Fruit fly (Drosophila melanogaster) whole organism, embryonic: ENCODE measurements around the gene Rab9.

Source experiments
- CG10565 ChIP-seq: fragments of 200-800 bp; sonication (Bioruptor generic); optimal IDR thresholded peaks from 3 replicates; lab custom pipeline; 2016; ENCODE audit warnings: missing biosample characterization, mild to moderate bottlenecking, missing genetic modification characterization
- CG10979 ChIP-seq: fragments of 200-800 bp; sonication (Bioruptor generic); optimal IDR thresholded peaks from 2 replicates; lab custom pipeline; 2018; ENCODE audit warnings: missing biosample characterization, mild to moderate bottlenecking, missing genetic modification characterization, moderate library complexity
- CG11247 ChIP-seq: fragments of 200-800 bp; sonication (Bioruptor generic); IDR thresholded peaks from 2 replicates; pipeline ENCODE4 v1.3.6; 2022; ENCODE audit warnings: missing biosample characterization, missing genetic modification characterization
- CG12391 ChIP-seq: fragments of 200-800 bp; sonication (Bioruptor generic); optimal IDR thresholded peaks from 3 replicates; lab custom pipeline; 2018; ENCODE audit warnings: missing biosample characterization, mild to moderate bottlenecking, missing genetic modification characterization, moderate library complexity
- CG12769 ChIP-seq: fragments of 200-800 bp; sonication (Bioruptor generic); optimal IDR thresholded peaks from 2 replicates; lab custom pipeline; 2019; ENCODE audit warnings: missing biosample characterization, mild to moderate bottlenecking, missing genetic modification characterization, moderate library complexity
- CG13624 ChIP-seq: fragments of 200-800 bp; sonication (Bioruptor generic); optimal IDR thresholded peaks from 2 replicates; lab custom pipeline; 2016; ENCODE audit warnings: missing biosample characterization, missing genetic modification characterization
- CG14965 ChIP-seq: fragments of 200-800 bp; sonication (Bioruptor generic); optimal IDR thresholded peaks from 2 replicates; lab custom pipeline; 2016; ENCODE audit warnings: missing biosample characterization, missing genetic modification characterization, borderline replicate concordance
- CG15269 ChIP-seq: fragments of 200-800 bp; sonication (Bioruptor generic); optimal IDR thresholded peaks from 2 replicates; lab custom pipeline; 2018; ENCODE audit warnings: missing biosample characterization, mild to moderate bottlenecking, missing genetic modification characterization, moderate library complexity
- CG15601 ChIP-seq: fragments of 200-800 bp; sonication (Bioruptor generic); optimal IDR thresholded peaks from 3 replicates; lab custom pipeline; 2019; ENCODE audit warnings: missing biosample characterization, mild to moderate bottlenecking, missing genetic modification characterization, moderate library complexity
- CG1603 ChIP-seq: fragments of 200-800 bp; sonication (Bioruptor generic); optimal IDR thresholded peaks from 2 replicates; lab custom pipeline; 2019; ENCODE audit warnings: missing biosample characterization, mild to moderate bottlenecking, missing genetic modification characterization, moderate library complexity
- CG17186 ChIP-seq: fragments of 200-800 bp; sonication (Bioruptor generic); optimal IDR thresholded peaks from 3 replicates; lab custom pipeline; 2017; ENCODE audit warnings: missing biosample characterization, missing genetic modification reagents, missing genetic modification characterization
- CG1792 ChIP-seq: fragments of 200-800 bp; sonication (Bioruptor generic); optimal IDR thresholded peaks from 2 replicates; lab custom pipeline; 2016; ENCODE audit warnings: missing biosample characterization, missing genetic modification characterization
- CG2875 ChIP-seq: fragments of 200-800 bp; sonication (Bioruptor generic); optimal IDR thresholded peaks from 2 replicates; lab custom pipeline; 2017; ENCODE audit warnings: missing biosample characterization, mild to moderate bottlenecking, missing genetic modification characterization, missing genetic modification reagents
- CG43689 ChIP-seq: fragments of 200-800 bp; sonication (Bioruptor generic); IDR thresholded peaks from 2 replicates; pipeline ENCODE4 v1.3.6; 2022; ENCODE audit warnings: missing biosample characterization, missing genetic modification characterization
- CG4854 ChIP-seq: fragments of 200-800 bp; sonication (Bioruptor generic); optimal IDR thresholded peaks from 2 replicates; lab custom pipeline; 2016; ENCODE audit warnings: missing biosample characterization, missing genetic modification characterization, inconsistent platforms
- CG6175 ChIP-seq: fragments of 200-800 bp; sonication (Bioruptor generic); IDR thresholded peaks from 3 replicates; pipeline ENCODE4 v1.3.6; 2022; ENCODE audit warnings: missing biosample characterization, missing genetic modification characterization
- CG9797 ChIP-seq: fragments of 200-800 bp; sonication (Bioruptor generic); optimal IDR thresholded peaks from 3 replicates; lab custom pipeline; 2018; ENCODE audit warnings: missing biosample characterization, mild to moderate bottlenecking, missing genetic modification characterization
- CG9876 ChIP-seq: fragments of 200-800 bp; sonication (Bioruptor generic); optimal IDR thresholded peaks from 2 replicates; lab custom pipeline; 2016; ENCODE audit warnings: missing biosample characterization, missing genetic modification characterization
- CHES-1-like ChIP-seq: fragments of 200-800 bp; sonication (Bioruptor generic); optimal IDR thresholded peaks from 2 replicates; lab custom pipeline; 2016; ENCODE audit warnings: missing biosample characterization, missing genetic modification characterization
- Dip2 ChIP-seq: fragments of 200-800 bp; sonication (Bioruptor generic); IDR thresholded peaks from 2 replicates; pipeline ENCODE4 v1.3.6; 2022; ENCODE audit warnings: missing biosample characterization, missing genetic modification characterization
- Drgx ChIP-seq: fragments of 200-800 bp; sonication (Bioruptor generic); IDR thresholded peaks from 2 replicates; pipeline ENCODE4 v1.3.6; 2022; ENCODE audit warnings: missing biosample characterization, missing genetic modification characterization
- Eip74EF ChIP-seq, 2 experiments: fragments of 200-800 bp in 1 of 2; fragments of >200 bp in 1 of 2; sonication (Bioruptor generic) in 1 of 2; optimal IDR thresholded peaks; 2 replicates each; lab custom pipeline; 2017 to 2019; ENCODE audit warnings: missing biosample characterization in 2 of 2, missing genetic modification characterization in 2 of 2, mild to moderate bottlenecking in 1 of 2, moderate library complexity in 1 of 2
- GATAe ChIP-seq: fragments of 200-800 bp; sonication (Bioruptor generic); conservative IDR thresholded peaks from 2 replicates; pipeline ENCODE4 v1.3.6; 2022; ENCODE audit warnings: missing biosample characterization, missing genetic modification characterization
- MBD-R2 ChIP-seq: fragments of 200-800 bp; sonication (Bioruptor generic); IDR thresholded peaks from 2 replicates; pipeline ENCODE4 v1.3.6; 2022; ENCODE audit warnings: missing biosample characterization, missing genetic modification characterization
- Mad ChIP-seq: fragments of 200-800 bp; sonication (Bioruptor generic); optimal IDR thresholded peaks from 2 replicates; lab custom pipeline; 2016; ENCODE audit warnings: missing biosample characterization, missing genetic modification characterization
- Med ChIP-seq: fragments of 200-800 bp; sonication (Bioruptor generic); peaks from one replicate; lab custom pipeline; 2016; ENCODE audit warnings: missing biosample characterization, missing genetic modification characterization, mild to moderate bottlenecking, inconsistent platforms, moderate library complexity
- Mrtf ChIP-seq: fragments of 200-800 bp; sonication (Bioruptor generic); IDR thresholded peaks from 3 replicates; pipeline ENCODE4 v1.3.6; 2022; ENCODE audit warnings: missing biosample characterization, missing genetic modification characterization
- Sox102F ChIP-seq: fragments of 200-800 bp; sonication (Bioruptor generic); optimal IDR thresholded peaks from 2 replicates; lab custom pipeline; 2018; ENCODE audit warnings: missing biosample characterization, mild to moderate bottlenecking, missing genetic modification characterization, moderate library complexity
- btn ChIP-seq: fragments of 200-800 bp; sonication (Bioruptor generic); optimal IDR thresholded peaks from 2 replicates; lab custom pipeline; 2016; ENCODE audit warnings: missing biosample characterization, missing genetic modification characterization
- cad ChIP-seq: fragments of >200 bp; optimal IDR thresholded peaks from 2 replicates; lab custom pipeline; 2017; ENCODE audit warnings: missing biosample characterization, missing genetic modification characterization
- cas ChIP-seq: fragments of 200-800 bp; sonication (Bioruptor generic); IDR thresholded peaks from 2 replicates; pipeline ENCODE4 v1.3.6; 2022; ENCODE audit warnings: missing biosample characterization, missing genetic modification characterization
- chinmo ChIP-seq: fragments of 200-800 bp; sonication (Bioruptor generic); IDR thresholded peaks from 4 replicates; pipeline ENCODE4 v1.3.6; 2022; ENCODE audit warnings: missing biosample characterization, missing genetic modification characterization; ENCODE audit not compliant: partially characterized antibody
- ci ChIP-seq: fragments of 200-800 bp; sonication (Bioruptor generic); IDR thresholded peaks from 3 replicates; pipeline ENCODE4 v1.3.6; 2022; ENCODE audit warnings: missing biosample characterization, missing genetic modification characterization
- dan ChIP-seq: fragments of 200-800 bp; sonication (Bioruptor generic); IDR thresholded peaks from 2 replicates; pipeline ENCODE4 v1.3.6; 2022; ENCODE audit warnings: missing biosample characterization, missing genetic modification characterization
- eve ChIP-seq, 2 experiments: fragments of >200 bp; optimal IDR thresholded peaks; 2 replicates each; lab custom pipeline; 2017; ENCODE audit warnings: missing biosample characterization in 2 of 2, missing genetic modification characterization in 2 of 2
- jumu ChIP-seq: fragments of 200-800 bp; sonication (Bioruptor generic); optimal IDR thresholded peaks from 3 replicates; lab custom pipeline; 2016; ENCODE audit warnings: missing biosample characterization, missing genetic modification characterization
- lab ChIP-seq: fragments of 200-800 bp; sonication (Bioruptor generic); optimal IDR thresholded peaks from 3 replicates; lab custom pipeline; 2017; ENCODE audit warnings: missing biosample characterization, missing genetic modification characterization, mild to moderate bottlenecking, moderate library complexity, missing genetic modification reagents
- lmd ChIP-seq: fragments of 200-800 bp; sonication (Bioruptor generic); IDR thresholded peaks from 2 replicates; pipeline ENCODE4 v1.3.6; 2022; ENCODE audit warnings: missing biosample characterization, missing genetic modification characterization
- org-1 ChIP-seq: fragments of 200-800 bp; sonication (Bioruptor generic); optimal IDR thresholded peaks from 2 replicates; lab custom pipeline; 2017; ENCODE audit warnings: missing biosample characterization, missing genetic modification characterization
- otp ChIP-seq: fragments of 200-800 bp; sonication (Bioruptor generic); IDR thresholded peaks from 3 replicates; pipeline ENCODE4, ENCODE4 v1.3.6; 2022; ENCODE audit warnings: missing biosample characterization, missing genetic modification characterization
- schlank ChIP-seq: fragments of 200-800 bp; sonication (Bioruptor generic); optimal IDR thresholded peaks from 2 replicates; lab custom pipeline; 2018; ENCODE audit warnings: missing biosample characterization, mild to moderate bottlenecking, missing genetic modification characterization
- sens ChIP-seq: fragments of 200-800 bp; sonication (Bioruptor generic); peaks from one replicate; lab custom pipeline; 2016; ENCODE audit warnings: missing biosample characterization, missing genetic modification characterization
- slou ChIP-seq: fragments of 200-800 bp; sonication (Bioruptor generic); optimal IDR thresholded peaks from 3 replicates; lab custom pipeline; 2016; ENCODE audit warnings: missing biosample characterization, missing genetic modification characterization
- sob ChIP-seq: fragments of 200-800 bp; sonication (Bioruptor generic); IDR thresholded peaks from 2 replicates; pipeline ENCODE4 v1.3.6; 2022; ENCODE audit warnings: missing biosample characterization, missing genetic modification characterization
- tgo ChIP-seq: fragments of 200-800 bp; sonication (Bioruptor generic); IDR thresholded peaks from 3 replicates; pipeline ENCODE4 v1.3.6; 2022; ENCODE audit warnings: missing biosample characterization, missing genetic modification characterization
- wdn ChIP-seq: fragments of 200-800 bp; sonication (Bioruptor generic); IDR thresholded peaks from 2 replicates; pipeline ENCODE4 v1.3.6; 2022; ENCODE audit warnings: missing biosample characterization, missing genetic modification characterization

The Rab9 gene

DNA sequence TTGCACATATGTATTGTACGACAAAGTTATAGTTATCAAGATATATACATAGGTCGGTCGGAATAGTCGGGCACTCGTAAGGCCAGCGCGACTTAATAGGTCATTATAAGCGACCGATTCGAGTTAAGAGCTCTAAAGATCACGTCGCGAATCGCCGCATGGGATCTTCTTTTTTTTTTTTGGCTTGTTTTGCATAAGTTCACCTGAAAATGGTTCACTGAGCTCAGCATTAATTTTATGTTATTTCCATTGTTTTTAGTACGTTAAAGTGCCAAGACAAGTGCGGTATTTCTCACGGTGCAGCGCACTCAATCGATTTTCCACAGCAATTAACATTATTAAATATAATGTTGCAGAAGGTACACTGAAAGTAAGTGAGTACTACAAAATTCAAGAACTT is 9.0 kb downstream of the Rab9 start:
- TF ChIP-seq CG43689 (GFP tag; lab: Robert Waterston, UW) (no peak), sens (peak; percentile 20)

DNA sequence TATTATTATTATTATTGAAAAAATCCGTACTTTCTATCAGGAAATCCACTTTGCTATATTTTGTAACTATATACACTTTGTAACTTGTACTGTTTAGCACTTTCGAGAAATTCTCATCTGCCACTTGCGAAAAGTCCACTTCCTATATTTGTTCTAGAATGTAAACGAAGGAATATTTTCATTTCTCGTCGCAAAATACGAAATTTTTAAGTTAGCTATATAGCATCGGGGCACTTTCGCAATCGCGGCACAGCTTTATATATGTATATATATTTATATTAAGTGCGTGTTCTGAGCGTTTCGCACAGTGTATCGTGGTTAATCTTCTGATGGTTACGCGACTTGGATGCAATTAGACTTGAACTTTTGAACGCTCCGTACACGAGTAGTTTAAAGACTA is 9.4 kb downstream of the Rab9 start, which contains the start of gene RanGAP:
Gene RanGAP, plus strand, starts transcription at position 169 of the 400 bp plus-strand sequence.
- TF ChIP-seq CG4854 (GFP tag; lab: Kevin White, UChicago), result no peak
- no peak for TF ChIP-seq MBD-R2 (GFP tag; lab: Robert Waterston, UW)
- TF ChIP-seq eve (GFP tag; optimal IDR thresholded peaks at IDR 0.05; lab: Kevin White, UChicago), result no peak
- TF ChIP-seq CG1603, result no peak
- no peak for TF ChIP-seq CG6175 (GFP tag; lab: Robert Waterston, UW)
- TF ChIP-seq Drgx (GFP tag; lab: Robert Waterston, UW), result peak; percentile 44; the same call in 1 of the 2 replicates

- TF ChIP-seq ci (GFP tag; lab: Robert Waterston, UW) (0 out of 3 replicates have a peak, but pooled peaks have one; percentile 39), Sox102F (GFP tag; lab: Kevin White, UChicago) (no peak), Med (GFP tag; lab: Kevin White, UChicago) (peak; percentile 47)
These were observed 10.3 kb downstream of the Rab9 start, which contains the start of gene CG10237 for dm6 chr2L:19442627-19443026. CG10237 (minus strand) TSS chr2L:19442727.

DNA sequence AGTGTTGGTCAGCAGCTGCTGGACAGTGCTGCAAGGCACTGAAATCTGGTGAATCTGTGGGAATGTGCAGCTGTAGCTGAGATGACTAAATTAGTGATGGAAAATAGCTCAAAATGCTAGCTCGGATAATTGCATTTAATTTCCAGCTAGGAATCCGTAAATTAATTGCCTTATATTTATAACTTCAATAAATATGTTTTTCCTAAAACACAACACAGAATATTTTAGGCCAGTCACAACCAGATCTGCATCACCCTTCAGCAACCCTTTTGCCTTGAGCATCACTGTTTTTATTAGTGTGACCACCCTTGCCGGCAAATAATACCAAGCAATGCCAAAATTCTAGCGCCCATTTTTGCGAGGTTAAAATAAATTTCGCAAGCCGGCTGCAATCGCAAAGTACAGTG is 12.4 kb downstream of the Rab9 start, which contains the start of gene Hs2st:
Gene Hs2st, minus strand, starts transcription at position 17 of the 407 bp plus-strand sequence.
- TF ChIP-seq CG1792 (GFP tag; lab: Kevin White, UChicago), result peak; percentile 89
- TF ChIP-seq CG15269 (tag; lab: Kevin White, UChicago), result peak; percentile 88
- no peak for TF ChIP-seq cad (GFP tag; lab: Kevin White, UChicago)
- TF ChIP-seq CHES-1-like (GFP tag; lab: Kevin White, UChicago), result peak; percentile 97
- TF ChIP-seq org-1 (GFP tag; lab: Kevin White, UChicago), result peak; percentile 79
- peak; percentile 72 for TF ChIP-seq CG10565 (GFP tag; lab: Kevin White, UChicago)
- peak; percentile 93 for TF ChIP-seq CG9876 (GFP tag; lab: Kevin White, UChicago)
- TF ChIP-seq CG14965 (GFP tag; lab: Kevin White, UChicago), result peak; percentile 15
- TF ChIP-seq sob (GFP tag; lab: Robert Waterston, UW), result peak; percentile 96
- peak; percentile 96 for TF ChIP-seq CG12769 (tag; lab: Kevin White, UChicago)
- peak; percentile 39; the same call in 1 of the 2 replicates for TF ChIP-seq Dip2 (GFP tag; lab: Robert Waterston, UW)
- TF ChIP-seq CG15601 (tag; lab: Kevin White, UChicago), result peak; percentile 88
- peak; percentile 95 for TF ChIP-seq Mad (GFP tag; lab: Kevin White, UChicago)
- TF ChIP-seq slou, result peak; percentile 93
- peak; percentile 86 for TF ChIP-seq btn (GFP tag; lab: Kevin White, UChicago)
- peak; percentile 93 for TF ChIP-seq lab
- TF ChIP-seq GATAe, result peak; percentile 73
- peak; percentile 84 for TF ChIP-seq CG9797
- peak; percentile 96 for TF ChIP-seq lmd
- peak; percentile 84 for TF ChIP-seq CG17186 (GFP tag; lab: Kevin White, UChicago)
- TF ChIP-seq Mrtf (GFP tag; lab: Robert Waterston, UW), result peak; percentile 86
- peak; percentile 91 for TF ChIP-seq CG11247
- peak; percentile 97 for TF ChIP-seq jumu
- TF ChIP-seq tgo (GFP tag; lab: Robert Waterston, UW), result peak; percentile 93
- TF ChIP-seq CG2875 (GFP tag; lab: Kevin White, UChicago), result peak; percentile 81
- TF ChIP-seq schlank (tag; lab: Kevin White, UChicago), result peak; percentile 78
- peak; percentile 79; the same call in 3 of the 4 replicates for TF ChIP-seq chinmo (GFP tag; lab: Robert Waterston, UW)
- peak; percentile 95 for TF ChIP-seq CG13624
- TF ChIP-seq wdn (GFP tag; lab: Robert Waterston, UW), result peak; percentile 89
- TF ChIP-seq Eip74EF (GFP tag; optimal IDR thresholded peaks at IDR 0.05; lab: Kevin White, UChicago), result no peak
- peak; percentile 79; the same call in 2 of the 3 replicates for TF ChIP-seq otp (GFP tag; lab: Robert Waterston, UW)
- TF ChIP-seq cas, result peak; percentile 89
- peak; percentile 93 for TF ChIP-seq CG12391 (tag; lab: Kevin White, UChicago)
- TF ChIP-seq dan (GFP tag; lab: Robert Waterston, UW), result peak; percentile 85
- TF ChIP-seq CG10979 (tag; lab: Kevin White, UChicago), result peak; percentile 81
